Worm (Caenorhabditis elegans) whole organism, L4/young adult: Measurements from ENCODE around the gene F59A6.12.
A peak's percentile ranks its signal among the peaks of the same experiment; 100 is the strongest.

Experiments used
- W03F9.2 ChIP-seq: fragments of 150-350 bp; optimal IDR thresholded peaks from 2 replicates; lab custom pipeline; 2014; ENCODE audit warnings: missing biosample characterization, missing genetic modification characterization
- dao-5 ChIP-seq: sonication (generic microtip); optimal IDR thresholded peaks from 2 replicates; lab custom pipeline; 2016; ENCODE audit warnings: missing genotype, missing genetic modification characterization, moderate library complexity, missing compliant biosample characterization
- him-1 ChIP-seq: sonication (generic microtip); optimal IDR thresholded peaks from 2 replicates; lab custom pipeline; 2016; ENCODE audit warnings: missing genotype, missing genetic modification reagents, missing genetic modification characterization, missing compliant biosample characterization

F59A6.12 gene

DNA sequence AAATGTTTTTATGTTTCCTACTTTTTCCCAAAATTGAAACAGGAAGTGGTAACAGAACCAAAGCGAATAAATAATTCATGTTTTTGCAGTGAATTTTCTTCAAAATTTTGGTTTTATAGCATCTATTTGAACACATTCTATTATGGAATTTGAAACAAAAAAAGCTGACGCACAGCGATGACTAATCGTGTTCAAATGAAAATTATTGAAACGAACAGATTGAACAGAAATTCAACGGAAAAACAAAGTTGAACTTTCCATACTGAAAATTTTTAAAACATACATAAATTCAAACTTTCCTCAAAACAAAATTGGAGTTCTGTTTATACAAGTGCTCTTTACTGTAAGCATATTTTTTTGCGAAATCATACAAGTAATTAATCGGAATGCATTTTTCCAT lies at the start of gene F59A6.12:
Gene F59A6.12 (minus strand): TSS at position 101 of the 400 bp plus-strand sequence.
- no peak for TF ChIP-seq him-1 (tag; lab: Kevin White, UChicago)
- no peak for TF ChIP-seq W03F9.2
- no peak for TF ChIP-seq dao-5 (tag; lab: Kevin White, UChicago)

DNA sequence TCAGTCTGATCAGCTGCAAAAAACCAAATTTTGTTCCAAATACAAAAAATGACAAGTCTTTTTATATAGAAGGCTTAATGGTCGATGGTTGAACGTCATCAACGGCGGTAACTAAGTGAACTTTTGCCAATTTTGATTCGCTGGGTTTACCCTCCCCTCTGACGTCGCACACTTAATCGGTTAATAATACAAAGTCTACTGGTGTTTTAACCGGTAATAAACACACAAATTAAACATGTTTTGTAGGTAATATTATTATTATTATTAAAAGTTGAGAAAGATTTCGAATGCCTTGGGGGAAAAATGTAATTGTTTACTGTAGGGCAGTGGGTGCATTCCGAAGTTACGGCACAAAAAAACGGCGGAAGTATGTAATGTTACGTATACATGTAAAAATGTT lies 48.8 kb upstream of the F59A6.12 start, which contains the start of gene pho-12:
Gene pho-12 (minus strand): TSS at position 101 of the 400 bp plus-strand sequence.
- TF ChIP-seq W03F9.2 (no peak), him-1 (tag; lab: Kevin White, UChicago) (no peak), dao-5 (tag; lab: Kevin White, UChicago) (no peak)

DNA sequence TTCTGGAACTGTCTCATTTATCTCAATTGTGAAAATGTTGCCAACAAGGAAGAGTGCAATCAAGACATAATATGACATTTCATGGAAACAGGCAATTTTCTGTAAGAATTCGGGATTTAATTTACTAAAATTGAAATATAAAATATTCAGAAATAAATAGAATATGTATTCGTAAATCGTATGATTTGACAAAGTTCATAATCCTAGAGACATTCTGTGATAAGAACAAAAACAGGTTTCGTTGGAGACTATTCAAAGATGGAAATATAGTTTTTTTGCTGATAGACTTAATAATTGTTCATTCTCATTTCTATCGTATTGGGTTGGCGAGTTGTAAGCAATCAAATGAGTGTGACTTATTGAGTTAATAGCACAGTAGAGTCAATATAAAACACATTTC lies 46.2 kb upstream of the F59A6.12 start, which contains the start of gene C27A2.12:
Gene C27A2.12 (minus strand): TSS at position 101 of the 400 bp plus-strand sequence.
- TF ChIP-seq W03F9.2 (no peak), him-1 (tag; lab: Kevin White, UChicago) (no peak)

DNA sequence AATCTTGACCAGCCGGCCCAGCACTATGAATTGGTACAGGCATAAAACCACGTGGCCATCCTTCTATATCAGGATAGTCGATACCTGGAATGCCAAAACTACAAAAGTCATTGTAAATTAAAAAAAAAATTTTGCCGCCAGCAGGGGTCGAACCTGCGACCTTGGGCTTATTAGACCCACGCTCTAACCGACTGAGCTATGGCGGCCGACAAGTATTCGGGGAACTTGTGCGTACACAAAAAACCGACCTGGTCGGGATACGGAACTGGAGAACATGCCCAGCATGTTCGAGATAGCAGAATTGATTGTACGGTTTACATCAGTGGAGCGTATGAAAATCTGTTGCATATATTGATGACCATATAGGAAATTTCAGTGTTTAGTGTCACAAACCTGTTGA lies 45.4 kb upstream of the F59A6.12 start:
- TF ChIP-seq W03F9.2 = peak; percentile 12
- peak; percentile 55 for TF ChIP-seq him-1 (tag; lab: Kevin White, UChicago)
- TF ChIP-seq dao-5 (tag; lab: Kevin White, UChicago) = peak; percentile 13

DNA sequence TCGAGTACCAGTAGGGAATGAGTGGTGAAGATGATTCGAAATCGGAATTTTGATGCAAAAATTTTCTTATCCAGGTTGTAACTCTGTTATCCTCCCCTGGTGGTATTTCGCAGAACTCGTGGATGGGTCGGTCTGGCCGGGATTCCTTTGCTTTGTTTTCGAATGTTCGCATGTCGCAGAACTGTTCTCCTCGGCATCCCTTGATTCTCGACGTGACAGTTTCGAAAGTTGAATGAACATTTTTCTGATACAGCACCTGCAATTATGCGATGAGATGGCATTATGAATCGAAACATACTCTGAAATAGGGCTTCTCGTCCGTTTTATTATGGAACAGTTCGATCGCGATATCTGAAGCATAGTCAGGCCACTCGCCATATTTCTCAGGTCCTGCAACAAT lies 44.4 kb upstream of the F59A6.12 start:
- TF ChIP-seq dao-5 (tag; lab: Kevin White, UChicago) (no peak), W03F9.2 (no peak), him-1 (tag; lab: Kevin White, UChicago) (no peak)

DNA sequence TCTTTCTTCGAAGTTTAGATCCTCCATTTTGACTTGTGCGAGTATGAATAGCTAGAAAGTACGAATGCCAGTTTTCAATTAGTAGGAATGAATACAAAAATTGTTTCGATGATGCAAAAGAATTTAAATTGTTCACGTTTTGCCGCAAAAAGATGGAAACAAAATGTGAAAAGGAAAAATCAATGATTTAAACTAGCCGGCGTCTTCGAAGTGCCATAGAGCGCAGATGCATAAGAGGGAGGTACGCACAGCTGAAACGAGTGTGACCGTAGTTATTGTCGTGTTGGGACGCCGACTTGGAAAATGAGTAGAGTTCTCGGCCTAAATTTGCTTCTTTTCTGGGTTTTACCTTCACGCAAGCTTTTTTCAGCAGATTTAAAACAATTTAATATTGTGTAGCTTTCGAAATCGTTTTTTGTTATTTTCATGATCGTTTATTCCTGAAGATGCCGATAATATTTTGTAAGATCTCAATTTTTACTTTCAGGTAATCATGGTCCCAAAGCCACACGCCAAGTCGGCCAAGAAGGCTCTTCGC lies 43.3 kb upstream of the F59A6.12 start, which contains the start of the genes ify-1 and rpl-22:
Gene ify-1 (minus strand): TSS at position 51 of the 538 bp plus-strand sequence.
Gene rpl-22 (plus strand): TSS at position 488 of the 538 bp plus-strand sequence.
- TF ChIP-seq W03F9.2 (peak; percentile 94), him-1 (tag; lab: Kevin White, UChicago) (peak; percentile 76), dao-5 (tag; lab: Kevin White, UChicago) (no peak)

DNA sequence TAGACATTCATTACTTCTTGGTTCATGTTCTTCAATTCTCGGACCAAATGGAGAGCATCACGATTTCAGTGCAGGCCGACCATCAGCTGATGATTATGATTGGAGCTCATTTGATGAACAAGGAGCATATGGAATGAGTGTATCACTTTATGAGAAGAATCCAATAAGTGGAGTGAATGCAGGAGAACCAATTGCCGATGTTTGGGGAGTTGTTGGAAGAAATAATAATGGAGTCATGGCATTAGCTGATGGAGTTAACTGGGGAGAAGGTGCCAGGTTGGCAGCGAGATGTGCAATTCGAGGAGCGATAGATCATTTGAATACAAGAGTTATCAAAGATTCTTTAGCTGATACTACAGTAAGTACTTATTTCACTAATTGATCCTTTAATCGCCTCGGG lies 38.9 kb upstream of the F59A6.12 start:
- TF ChIP-seq him-1 (tag; lab: Kevin White, UChicago) (no peak), W03F9.2 (no peak), dao-5 (tag; lab: Kevin White, UChicago) (no peak)

DNA sequence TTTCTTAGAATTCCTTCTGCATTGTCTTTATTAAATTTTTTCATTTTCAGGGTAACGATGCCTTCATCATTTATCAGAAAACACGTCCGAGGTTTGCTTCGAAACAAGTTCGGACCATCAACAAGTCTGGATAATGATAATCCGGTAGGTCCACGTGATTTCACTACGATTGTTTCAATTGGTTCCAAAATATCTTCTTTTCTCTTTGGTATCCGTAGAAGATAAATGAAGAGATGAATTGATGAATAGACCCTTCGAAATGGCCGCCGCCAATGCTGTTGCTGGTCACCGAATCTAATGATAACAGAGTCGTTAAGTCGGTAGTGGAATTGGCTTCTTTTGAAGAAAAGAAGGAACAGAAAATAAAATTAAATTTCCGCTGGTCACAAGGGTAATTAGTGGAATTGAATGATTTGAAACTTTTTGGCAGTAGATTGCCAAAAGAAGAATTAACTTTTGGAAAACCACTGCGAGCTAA lies 38.0 kb upstream of the F59A6.12 start, which contains the start of gene F33G12.6:
Gene F33G12.6 (plus strand): TSS at position 51 of the 478 bp plus-strand sequence.
- TF ChIP-seq W03F9.2 = no peak

DNA sequence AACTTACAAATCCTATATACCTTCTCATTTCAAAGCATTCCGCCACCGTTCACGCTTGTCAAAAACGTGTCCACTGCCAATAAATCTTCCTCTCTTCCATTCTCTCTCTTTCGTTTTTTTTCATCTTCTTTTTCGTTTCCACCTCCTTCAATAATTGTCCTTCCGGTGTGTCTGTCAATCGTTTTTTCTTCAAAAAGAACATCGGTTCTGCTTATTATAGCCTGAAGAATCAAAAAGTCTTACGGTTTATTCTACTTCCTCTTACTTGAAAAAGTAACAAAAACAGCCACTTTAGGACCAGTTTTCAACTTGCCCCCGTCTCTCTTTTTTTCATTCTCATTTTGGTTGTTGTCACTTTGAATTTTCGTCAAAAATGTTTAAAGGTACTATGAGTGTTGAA lies 37.4 kb upstream of the F59A6.12 start:
- no peak for TF ChIP-seq dao-5 (tag; lab: Kevin White, UChicago)
- no peak for TF ChIP-seq W03F9.2
- no peak for TF ChIP-seq him-1 (tag; lab: Kevin White, UChicago)

DNA sequence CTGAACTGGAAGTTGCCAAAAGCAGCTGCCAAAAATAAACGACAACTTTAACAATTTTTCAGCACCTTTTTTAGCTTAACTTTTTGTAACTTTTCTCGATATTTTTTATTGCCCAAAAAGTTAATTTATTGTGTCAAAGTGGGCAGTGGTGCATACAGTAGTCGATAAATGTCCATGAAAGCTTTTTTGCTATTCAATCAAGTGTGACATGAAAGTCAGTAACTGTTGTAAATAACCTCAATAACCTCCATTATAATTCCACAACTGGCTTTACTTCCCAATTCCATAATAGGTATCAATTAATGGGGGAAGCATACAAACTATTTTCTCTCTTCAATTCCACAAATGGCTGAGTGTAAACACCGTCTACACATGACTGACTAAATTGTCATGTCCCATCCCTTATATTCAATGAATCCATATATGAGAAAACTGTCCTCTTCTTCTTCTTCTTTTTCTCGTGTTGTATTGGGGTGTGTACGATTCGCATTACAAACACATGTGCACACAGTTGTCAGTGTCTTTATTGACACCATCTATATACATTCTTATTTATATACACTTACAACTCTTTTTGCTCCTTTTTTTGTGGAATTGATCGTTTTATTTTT lies 36.4 kb upstream of the F59A6.12 start:
- no peak for TF ChIP-seq him-1 (tag; lab: Kevin White, UChicago)
- no peak for TF ChIP-seq dao-5 (tag; lab: Kevin White, UChicago)
- no peak for TF ChIP-seq W03F9.2

DNA sequence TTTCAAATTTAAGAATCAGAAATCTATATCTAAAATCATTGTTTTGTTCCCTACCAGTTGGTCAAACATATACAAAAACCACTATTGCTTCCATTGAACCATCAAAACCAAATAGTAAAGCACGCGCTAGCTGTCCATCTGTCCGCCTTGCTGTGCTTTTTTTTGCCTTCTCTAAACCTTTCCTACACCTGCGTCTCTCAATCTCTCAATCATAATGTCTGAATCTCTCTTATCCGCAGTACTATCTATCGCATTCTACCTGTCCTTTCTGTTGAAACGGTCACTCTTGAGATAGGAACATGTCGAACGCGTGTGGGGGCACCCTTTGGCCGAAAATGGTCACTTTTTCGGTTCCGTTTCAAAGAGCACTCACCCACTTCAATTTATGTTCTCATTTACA lies 35.4 kb upstream of the F59A6.12 start:
- no peak for TF ChIP-seq him-1 (tag; lab: Kevin White, UChicago)

DNA sequence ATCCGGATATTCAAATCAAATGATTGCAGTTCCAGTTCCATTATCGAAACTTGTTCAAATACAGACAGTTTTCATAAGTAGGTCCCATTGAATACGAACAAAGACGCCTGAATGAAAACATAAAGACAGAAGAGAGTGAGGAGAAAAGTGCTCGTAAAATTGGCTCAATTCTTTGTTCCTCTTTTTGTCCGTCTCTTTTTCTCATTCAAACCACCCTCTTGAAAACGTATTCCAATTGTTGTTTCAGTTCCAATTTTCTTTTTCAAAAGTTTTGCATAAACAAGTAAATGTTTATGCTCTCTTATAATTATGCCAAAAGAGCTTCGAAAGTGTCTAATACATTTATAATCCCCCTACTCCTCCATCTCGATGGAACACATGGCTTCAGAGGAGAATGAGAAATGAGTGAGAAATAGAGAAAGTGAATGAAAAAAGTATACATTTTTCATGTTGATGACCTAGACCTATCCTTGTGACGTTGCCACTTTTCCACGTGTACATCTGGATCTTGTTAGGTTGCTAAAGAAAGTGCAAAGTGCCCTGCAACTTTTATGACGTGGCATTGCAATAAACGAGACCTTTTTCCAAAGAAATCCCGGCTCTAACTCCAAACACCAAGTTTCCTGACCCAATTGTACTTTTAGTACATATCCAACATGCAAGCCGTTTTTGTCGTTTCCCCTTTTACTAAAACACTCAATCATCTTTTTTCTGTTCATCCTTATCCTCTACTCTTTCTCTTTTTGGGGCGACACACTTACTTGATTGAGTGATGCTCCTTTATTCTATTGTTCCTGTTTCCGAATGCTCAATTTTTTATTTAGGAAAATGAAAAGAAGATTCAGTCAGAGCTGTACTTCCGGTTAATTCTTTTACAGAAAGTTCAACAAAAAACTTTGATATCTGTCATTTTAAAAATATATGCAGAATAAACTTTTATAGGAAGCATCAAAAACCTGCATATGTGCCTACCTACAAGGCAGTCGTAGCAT lies 34.6 kb upstream of the F59A6.12 start:
- no peak for TF ChIP-seq W03F9.2
- no peak for TF ChIP-seq him-1 (tag; lab: Kevin White, UChicago)
- no peak for TF ChIP-seq dao-5 (tag; lab: Kevin White, UChicago)

DNA sequence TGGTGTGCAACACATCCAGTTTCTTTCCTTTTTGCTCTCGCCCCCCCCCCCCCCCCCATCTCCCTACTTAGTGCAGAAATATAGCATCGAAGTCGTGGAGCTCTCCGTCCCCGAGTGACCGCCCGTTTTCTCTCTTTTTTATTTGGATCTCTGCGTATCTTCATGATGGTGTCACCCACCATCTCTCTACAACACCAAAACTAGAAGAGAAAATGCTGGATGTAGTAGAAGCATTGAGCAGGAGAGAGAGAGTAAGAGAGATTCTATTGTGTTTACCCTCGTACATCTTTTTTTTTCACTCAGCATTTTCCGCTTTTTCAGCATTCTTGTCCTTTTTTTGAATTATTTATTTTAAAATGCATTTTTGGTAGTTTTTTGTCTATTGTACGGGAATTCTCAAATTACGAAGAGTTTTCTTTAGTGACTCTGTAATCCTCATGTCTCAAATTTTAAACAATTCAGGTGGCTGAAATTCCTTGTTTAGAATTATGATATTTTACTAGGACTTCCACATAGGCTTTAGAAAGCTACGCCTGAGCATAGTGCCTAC lies 30.6 kb upstream of the F59A6.12 start:
- TF ChIP-seq him-1 (tag; lab: Kevin White, UChicago) (no peak), W03F9.2 (no peak), dao-5 (tag; lab: Kevin White, UChicago) (no peak)
